Worm (Caenorhabditis elegans) whole organism, midembryonic: ENCODE data around the gene T21E8.6.

Source experiments
- T22C8.4 ChIP-seq: fragments of 200-800 bp; sonication (Bioruptor generic); IDR thresholded peaks from 2 replicates; pipeline ENCODE4 v1.3.6; 2022; ENCODE audit warnings: missing genetic modification characterization, missing compliant biosample characterization
- cog-1 ChIP-seq: sonication (generic microtip); optimal IDR thresholded peaks from 2 replicates; lab custom pipeline; 2016; ENCODE audit warnings: missing genetic modification characterization, missing compliant biosample characterization
- flt-1 ChIP-seq: fragments of 200-800 bp; sonication (Bioruptor generic); IDR thresholded peaks from 2 replicates; pipeline ENCODE4 v1.3.6; 2022; ENCODE audit warnings: missing genetic modification characterization, missing compliant biosample characterization
- klf-2 ChIP-seq: fragments of 200-800 bp; sonication (Bioruptor generic); conservative IDR thresholded peaks from 2 replicates; pipeline ENCODE4 v1.3.6; 2022; ENCODE audit warnings: missing genetic modification reagents, missing genetic modification characterization, missing compliant biosample characterization
- med-1 ChIP-seq: sonication (generic microtip); optimal IDR thresholded peaks from 2 replicates; lab custom pipeline; 2017; ENCODE audit warnings: missing genetic modification characterization, mild to moderate bottlenecking, missing compliant biosample characterization, antibody characterized with exemption, missing genetic modification reagents; ENCODE audit not compliant: insufficient read depth
- ref-1 ChIP-seq: fragments of 200-800 bp; sonication (Bioruptor generic); conservative IDR thresholded peaks from 2 replicates; pipeline ENCODE4 v1.3.6; 2022; ENCODE audit warnings: missing genetic modification reagents, missing genetic modification characterization, missing compliant biosample characterization
- tab-1 ChIP-seq: fragments of 200-800 bp; sonication (Bioruptor generic); IDR thresholded peaks from 2 replicates; pipeline ENCODE4 v1.3.6; 2022; ENCODE audit warnings: missing genetic modification characterization, missing compliant biosample characterization
- ztf-23 ChIP-seq: fragments of 200-800 bp; sonication (Bioruptor generic); IDR thresholded peaks from 2 replicates; pipeline ENCODE4 v1.3.6; 2022; ENCODE audit warnings: missing genetic modification reagents, missing genetic modification characterization, missing compliant biosample characterization
- ztf-29 ChIP-seq: fragments of 200-800 bp; sonication (Bioruptor generic); IDR thresholded peaks from 2 replicates; pipeline ENCODE4 v1.3.6; 2022; ENCODE audit warnings: missing genetic modification reagents, missing genetic modification characterization, missing compliant biosample characterization

The T21E8.6 gene

DNA sequence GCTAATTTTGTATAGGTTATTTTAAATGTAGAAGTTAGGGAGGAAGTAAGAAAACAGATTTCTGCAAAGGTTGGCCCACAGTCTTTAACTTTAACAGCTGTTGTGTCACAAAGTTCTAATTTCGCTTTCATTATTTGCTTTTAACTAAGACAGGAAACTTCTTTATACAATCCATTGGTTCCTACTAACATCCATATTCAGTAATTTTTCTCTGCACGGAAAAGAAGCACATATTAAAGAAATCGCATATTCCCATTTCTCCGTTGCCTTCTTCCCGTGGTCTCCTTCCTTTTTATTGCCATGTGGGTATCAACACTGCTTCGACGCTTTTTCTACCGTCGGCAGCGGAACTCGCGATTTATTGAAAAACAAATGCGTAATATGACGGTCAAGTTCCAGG is at the start of gene T21E8.6:
Gene T21E8.6 (plus strand): TSS at position 301 of the 400 bp plus-strand sequence.
- TF ChIP-seq med-1 (GFP tag; lab: Kevin White, UChicago) (no peak), T22C8.4 (GFP tag; lab: Robert Waterston, UW) (no peak), ztf-23 (no peak), flt-1 (GFP tag; lab: Robert Waterston, UW) (no peak), ztf-29 (GFP tag; lab: Robert Waterston, UW) (no peak), tab-1 (GFP tag; lab: Robert Waterston, UW) (no peak), ref-1 (GFP tag; lab: Robert Waterston, UW) (no peak), klf-2 (GFP tag; lab: Robert Waterston, UW) (no peak)

DNA sequence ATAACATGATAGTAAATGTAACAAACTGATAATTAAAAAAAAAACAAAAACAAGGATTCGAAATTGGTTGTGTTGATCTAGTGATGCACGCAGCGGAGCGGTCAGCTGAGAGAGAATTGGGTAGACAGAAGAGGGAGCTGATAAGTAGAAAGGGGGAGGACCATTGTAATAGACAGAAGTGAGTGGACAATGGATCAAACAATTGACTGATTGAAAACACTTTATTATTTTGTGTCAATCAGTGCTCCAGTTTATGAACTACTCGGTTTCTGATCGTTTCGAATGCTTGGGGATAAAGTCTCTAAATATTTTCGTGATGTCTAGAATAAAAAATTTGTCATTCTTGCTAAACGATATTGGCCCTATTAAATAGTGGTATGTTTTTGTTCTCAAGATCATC is 47.5 kb upstream of the T21E8.6 start:
- TF ChIP-seq klf-2 (GFP tag; lab: Robert Waterston, UW) (no peak), ztf-29 (GFP tag; lab: Robert Waterston, UW) (no peak), ztf-23 (no peak), med-1 (GFP tag; lab: Kevin White, UChicago) (no peak), cog-1 (tag; lab: Kevin White, UChicago) (no peak), flt-1 (GFP tag; lab: Robert Waterston, UW) (no peak), T22C8.4 (GFP tag; lab: Robert Waterston, UW) (no peak), tab-1 (GFP tag; lab: Robert Waterston, UW) (no peak), ref-1 (GFP tag; lab: Robert Waterston, UW) (no peak)

DNA sequence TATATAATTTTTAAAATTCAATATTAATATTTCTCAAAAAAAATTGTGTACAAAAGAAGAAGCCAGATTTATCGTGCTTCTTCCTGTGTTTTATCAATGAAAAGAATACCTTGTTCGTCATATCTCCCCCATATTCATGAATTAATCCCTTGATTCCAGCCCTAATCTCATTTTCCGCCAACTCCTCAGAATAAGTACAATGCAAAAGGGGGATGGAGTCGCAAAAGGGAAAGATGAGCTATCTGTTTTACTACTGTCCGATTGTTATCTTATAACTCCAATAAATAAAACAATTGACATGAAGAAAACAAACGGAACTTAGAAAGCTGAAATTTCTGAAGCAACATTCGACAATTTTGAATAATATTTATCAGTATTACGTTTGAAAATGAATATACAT is 44.5 kb upstream of the T21E8.6 start:
- TF ChIP-seq ztf-23 (no peak), T22C8.4 (GFP tag; lab: Robert Waterston, UW) (no peak), ref-1 (GFP tag; lab: Robert Waterston, UW) (no peak), klf-2 (GFP tag; lab: Robert Waterston, UW) (no peak), ztf-29 (GFP tag; lab: Robert Waterston, UW) (no peak), cog-1 (tag; lab: Kevin White, UChicago) (no peak), tab-1 (GFP tag; lab: Robert Waterston, UW) (no peak), flt-1 (GFP tag; lab: Robert Waterston, UW) (no peak), med-1 (GFP tag; lab: Kevin White, UChicago) (no peak)

DNA sequence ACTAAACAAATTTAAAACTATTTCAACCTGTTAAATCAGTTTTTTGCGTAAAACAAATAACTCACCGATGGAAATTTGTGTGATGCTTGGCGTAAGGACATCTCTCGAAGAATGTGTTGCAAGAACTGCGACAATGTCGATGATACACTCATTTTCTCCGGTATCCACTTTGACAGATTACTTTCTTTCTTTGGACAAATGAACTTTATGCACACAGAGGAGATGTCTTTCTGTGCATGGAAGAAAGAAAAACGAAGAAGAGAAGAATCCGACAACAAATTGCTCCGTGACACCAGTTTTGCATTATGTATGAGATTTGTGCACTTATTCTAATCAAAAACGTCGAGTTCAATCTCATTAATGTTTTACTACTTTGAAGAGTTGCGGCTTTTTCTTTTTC is 43.5 kb upstream of the T21E8.6 start, which contains the start of gene plc-1:
Gene plc-1 (minus strand): TSS at position 101 of the 400 bp plus-strand sequence.
- TF ChIP-seq ref-1 (GFP tag; lab: Robert Waterston, UW) (no peak), flt-1 (GFP tag; lab: Robert Waterston, UW) (no peak)

DNA sequence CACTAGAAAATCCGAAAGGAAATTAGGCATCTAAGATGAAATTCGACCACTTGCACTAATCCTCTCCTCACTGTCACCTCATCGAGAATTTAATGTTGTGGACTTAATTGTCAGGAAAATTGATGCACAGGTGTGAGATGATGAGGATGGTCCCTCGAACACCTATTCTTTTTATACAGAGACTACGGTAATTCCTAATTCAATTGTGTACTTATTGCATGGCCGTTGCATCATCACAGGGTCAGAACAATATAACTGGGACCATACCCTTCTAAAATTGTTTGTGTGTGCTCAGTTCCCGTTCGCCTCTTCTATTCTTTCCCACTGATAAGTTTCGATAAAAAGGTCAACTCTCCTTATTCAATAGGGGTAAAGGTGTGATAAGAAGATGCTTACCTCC is 37.9 kb upstream of the T21E8.6 start:
- TF ChIP-seq ref-1 (GFP tag; lab: Robert Waterston, UW) = no peak
- no peak for TF ChIP-seq T22C8.4 (GFP tag; lab: Robert Waterston, UW)
- no peak for TF ChIP-seq flt-1 (GFP tag; lab: Robert Waterston, UW)
- no peak for TF ChIP-seq med-1 (GFP tag; lab: Kevin White, UChicago)
- TF ChIP-seq ztf-23 = no peak
- no peak for TF ChIP-seq tab-1 (GFP tag; lab: Robert Waterston, UW)
- TF ChIP-seq cog-1 (tag; lab: Kevin White, UChicago) = no peak
- no peak for TF ChIP-seq ztf-29 (GFP tag; lab: Robert Waterston, UW)
- TF ChIP-seq klf-2 (GFP tag; lab: Robert Waterston, UW) = no peak

DNA sequence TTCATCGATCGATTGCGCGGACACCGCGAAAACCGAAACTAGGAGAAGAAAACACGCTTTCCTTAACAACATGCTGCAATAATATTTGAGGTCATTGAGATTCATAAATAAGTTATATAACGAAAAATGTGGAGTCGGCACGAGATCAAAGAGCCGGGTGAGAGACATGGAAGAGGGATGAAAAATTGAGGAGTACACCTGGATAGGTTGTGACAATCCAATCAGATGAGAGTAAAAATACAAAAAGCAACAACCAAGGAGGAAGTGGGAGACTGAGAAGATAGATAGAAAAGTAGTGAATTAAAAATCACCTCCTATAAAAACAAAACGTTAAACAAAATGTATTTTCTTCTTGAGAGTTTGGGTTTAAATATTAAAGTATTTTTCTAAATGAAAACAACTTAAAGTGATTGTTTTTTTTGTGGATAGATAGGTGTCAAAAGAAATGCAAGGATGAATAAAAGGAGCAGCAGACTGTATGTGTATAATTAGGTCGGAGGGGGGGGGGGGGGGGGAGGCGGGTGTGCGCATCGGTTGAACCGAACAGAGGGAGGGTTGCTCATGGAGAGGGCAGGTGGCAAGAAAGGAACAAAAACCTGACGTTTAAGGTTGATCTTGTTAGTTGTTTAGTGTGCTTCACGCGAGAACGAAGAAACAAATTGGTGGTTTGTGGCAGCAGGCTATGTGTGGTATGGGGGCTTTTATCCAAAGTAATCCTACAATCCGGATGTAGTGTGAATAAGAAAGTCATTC is 37.3 kb upstream of the T21E8.6 start, which contains the start of gene C05A9.2:
Gene C05A9.2 (minus strand): TSS at position 73 of the 753 bp plus-strand sequence.
- TF ChIP-seq ref-1 (GFP tag; lab: Robert Waterston, UW) = no peak
- 0 out of 2 replicates have a peak, but pooled peaks have one; percentile 18 for TF ChIP-seq ztf-23

DNA sequence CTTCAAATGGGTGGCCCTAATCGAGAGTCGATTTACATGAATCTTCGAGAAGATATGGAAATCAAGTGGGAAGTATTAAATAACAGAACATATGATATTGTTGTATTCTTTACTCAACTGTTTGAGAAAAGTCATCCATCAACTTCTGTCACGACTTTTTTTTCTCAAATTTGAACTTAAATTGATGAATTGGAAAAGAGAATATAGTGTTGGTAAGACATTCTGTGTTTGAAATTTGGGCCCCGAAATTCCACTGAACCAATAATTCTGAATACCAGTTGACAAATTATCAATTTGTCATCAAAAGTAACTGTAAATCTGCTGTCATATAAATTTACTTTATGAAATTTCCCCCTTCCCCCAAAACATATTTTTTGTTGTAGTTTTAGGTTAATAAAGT is 35.2 kb upstream of the T21E8.6 start:
- TF ChIP-seq cog-1 (tag; lab: Kevin White, UChicago) (no peak), flt-1 (GFP tag; lab: Robert Waterston, UW) (no peak), med-1 (GFP tag; lab: Kevin White, UChicago) (no peak), ref-1 (GFP tag; lab: Robert Waterston, UW) (no peak), tab-1 (GFP tag; lab: Robert Waterston, UW) (no peak), T22C8.4 (GFP tag; lab: Robert Waterston, UW) (no peak), klf-2 (GFP tag; lab: Robert Waterston, UW) (no peak), ztf-23 (no peak), ztf-29 (GFP tag; lab: Robert Waterston, UW) (no peak)

DNA sequence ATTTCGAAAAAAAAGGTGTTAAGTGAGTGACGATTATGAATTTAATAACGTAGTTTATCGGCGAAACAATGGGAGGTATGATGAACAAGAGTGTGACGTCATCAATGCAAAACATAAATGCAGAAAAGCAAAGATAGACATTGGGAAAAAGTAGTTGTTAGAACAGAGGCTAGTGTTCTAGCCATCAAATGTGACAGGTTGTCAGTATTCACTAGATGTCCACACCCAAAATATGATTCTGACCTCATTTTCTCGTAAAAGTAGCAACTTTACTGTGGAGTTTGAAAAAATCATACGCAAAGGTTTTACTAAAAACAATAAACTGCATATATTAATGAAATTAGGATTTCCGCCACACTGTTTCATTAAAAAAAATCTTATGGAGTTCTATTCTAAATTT is 30.9 kb upstream of the T21E8.6 start:
- TF ChIP-seq klf-2 (GFP tag; lab: Robert Waterston, UW) = no peak
- TF ChIP-seq ztf-29 (GFP tag; lab: Robert Waterston, UW) = no peak
- TF ChIP-seq tab-1 (GFP tag; lab: Robert Waterston, UW) = no peak
- TF ChIP-seq flt-1 (GFP tag; lab: Robert Waterston, UW) = no peak
- no peak for TF ChIP-seq ztf-23
- no peak for TF ChIP-seq cog-1 (tag; lab: Kevin White, UChicago)
- TF ChIP-seq med-1 (GFP tag; lab: Kevin White, UChicago) = no peak
- no peak for TF ChIP-seq ref-1 (GFP tag; lab: Robert Waterston, UW)
- TF ChIP-seq T22C8.4 (GFP tag; lab: Robert Waterston, UW) = no peak

DNA sequence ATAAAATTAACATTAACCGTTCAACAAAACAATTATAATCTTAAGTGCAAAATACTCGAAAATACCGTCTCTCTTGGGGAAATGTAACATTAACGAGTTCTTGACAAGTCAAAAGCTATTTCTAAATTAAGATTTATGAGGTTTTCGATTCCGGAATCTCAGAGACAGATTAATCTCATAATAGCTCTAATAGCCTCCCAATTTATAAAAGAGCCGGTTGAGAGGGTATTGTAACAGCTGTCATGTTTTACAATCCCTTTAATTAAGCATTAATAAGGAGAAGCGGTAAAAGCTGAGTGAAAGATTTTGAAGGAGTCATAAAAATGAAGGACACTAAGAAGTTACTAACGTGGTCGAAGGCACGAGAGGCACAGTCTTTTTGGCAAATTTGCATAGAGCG is 30.3 kb upstream of the T21E8.6 start:
- TF ChIP-seq T22C8.4 (GFP tag; lab: Robert Waterston, UW) = no peak
- no peak for TF ChIP-seq klf-2 (GFP tag; lab: Robert Waterston, UW)
- TF ChIP-seq ztf-29 (GFP tag; lab: Robert Waterston, UW) = no peak
- no peak for TF ChIP-seq cog-1 (tag; lab: Kevin White, UChicago)
- TF ChIP-seq ztf-23 = no peak
- TF ChIP-seq flt-1 (GFP tag; lab: Robert Waterston, UW) = no peak
- no peak for TF ChIP-seq ref-1 (GFP tag; lab: Robert Waterston, UW)
- no peak for TF ChIP-seq med-1 (GFP tag; lab: Kevin White, UChicago)
- TF ChIP-seq tab-1 (GFP tag; lab: Robert Waterston, UW) = no peak
